Worm (Caenorhabditis elegans): ENCODE measurements around the gene F26C11.3.

Gene F26C11.3

ce11 chrII:9937611-9938010 is 22.7 kb upstream of the F26C11.3 start (continued):
- TF ChIP-seq isw-1 (GFP tag; IDR thresholded peaks at IDR 0.05) (0 out of 2 replicates have a peak, but pooled peaks have one; percentile 3), elt-3 (tag; optimal IDR thresholded peaks at IDR 0.05) (peak in 3 of 6 experiments; percentile 70 to 98 (median 75)), ets-5 (GFP tag; IDR thresholded peaks at IDR 0.05) (no peak), mab-9 (GFP tag; IDR thresholded peaks at IDR 0.05) (no peak), tbx-2 (tag; optimal IDR thresholded peaks at IDR 0.05) (peak; percentile 80), lin-15B (tag; optimal IDR thresholded peaks at IDR 0.05) (peak; percentile 11), lin-39 (tag; optimal IDR thresholded peaks at IDR 0.05) (peak; percentile 42), vab-15 (tag; optimal IDR thresholded peaks at IDR 0.05) (no peak), hpl-2 (GFP tag; optimal IDR thresholded peaks at IDR 0.05) (no peak), efl-3 (GFP tag; optimal IDR thresholded peaks at IDR 0.05) (no peak), zag-1 (tag; optimal IDR thresholded peaks at IDR 0.05) (no peak), jun-1 (tag; optimal IDR thresholded peaks at IDR 0.05) (no peak), nhr-11 (tag; optimal IDR thresholded peaks at IDR 0.05) (peak; percentile 88), nhr-76 (tag; optimal IDR thresholded peaks at IDR 0.05) (peak; percentile 22), fos-1 (tag; optimal IDR thresholded peaks at IDR 0.05) (peak; percentile 65), unc-30 (tag; optimal IDR thresholded peaks at IDR 0.05) (no peak), lin-35 (GFP tag; optimal IDR thresholded peaks at IDR 0.05) (peak; percentile 75 to 87), egl-27 (tag; optimal IDR thresholded peaks at IDR 0.05) (peak; percentile 11 to 75), mef-2 (tag; optimal IDR thresholded peaks at IDR 0.05) (no peak), dsc-1 (tag; optimal IDR thresholded peaks at IDR 0.05) (peak; percentile 43), ceh-82 (tag; optimal IDR thresholded peaks at IDR 0.05) (peak; percentile 14 to 59 (median 26)), sox-4 (tag; optimal IDR thresholded peaks at IDR 0.05) (no peak), fkh-4 (tag; optimal IDR thresholded peaks at IDR 0.05; ENCODE audit: borderline replicate concordance) (no peak), blmp-1 (tag; optimal IDR thresholded peaks at IDR 0.05) (peak; percentile 97), dpl-1 (GFP tag; optimal IDR thresholded peaks at IDR 0.05) (peak; percentile 56 to 71 (median 66)), grh-1 (GFP tag; IDR thresholded peaks at IDR 0.05) (0 out of 2 replicates have a peak, but pooled peaks have one; percentile 8), alr-1 (tag; optimal IDR thresholded peaks at IDR 0.05; ENCODE audit: borderline replicate concordance) (no peak), unc-130 (tag; optimal IDR thresholded peaks at IDR 0.05) (peak; percentile 60), C04F5.9 (tag; optimal IDR thresholded peaks at IDR 0.05) (peak; percentile 20), C16A3.4 (tag; optimal IDR thresholded peaks at IDR 0.05) (peak; percentile 86), ceh-90 (tag; optimal IDR thresholded peaks at IDR 0.05) (no peak), skn-1 (tag; optimal IDR thresholded peaks at IDR 0.05) (peak; percentile 51), nhr-237 (tag; optimal IDR thresholded peaks at IDR 0.05) (peak; percentile 19), pqm-1 (tag; optimal IDR thresholded peaks at IDR 0.05) (no peak), xbp-1 (tag; optimal IDR thresholded peaks at IDR 0.05) (peak; percentile 50)

ce11 chrII:9936859-9937258 is 22.0 kb upstream of the F26C11.3 start, which contains the start of gene C05C10.3:
Gene C05C10.3 (minus strand): TSS chrII:9936893.
- TF ChIP-seq snpc-4 (tag; optimal IDR thresholded peaks at IDR 0.05) (no peak), efl-1 (optimal IDR thresholded peaks at IDR 0.05) (no peak), efl-1 (GFP tag; optimal IDR thresholded peaks at IDR 0.05 in 1 of 2) (peak in 1 of 2 experiments; percentile 16)

ce11 chrII:9935664-9936063 is 20.8 kb upstream of the F26C11.3 start:
- TF ChIP-seq nhr-85 (tag) = peak; percentile 62
- no peak for TF ChIP-seq grh-1 (GFP tag; IDR thresholded peaks at IDR 0.05)
- TF ChIP-seq fkh-4 (tag; optimal IDR thresholded peaks at IDR 0.05; ENCODE audit: borderline replicate concordance) = no peak

ce11 chrII:9935044-9935599 is 20.2 kb upstream of the F26C11.3 start:
- TF ChIP-seq skn-1 (tag; optimal IDR thresholded peaks at IDR 0.05) (no peak), lsy-2 (tag; optimal IDR thresholded peaks at IDR 0.05) (peak in 1 of 2 experiments; percentile 14), nhr-85 (tag) (peak; percentile 37), egl-27 (tag; optimal IDR thresholded peaks at IDR 0.05) (no peak), unc-98 (GFP tag; IDR thresholded peaks at IDR 0.05) (no peak), fkh-4 (tag; optimal IDR thresholded peaks at IDR 0.05; ENCODE audit: borderline replicate concordance) (no peak), fkh-10 (GFP tag; optimal IDR thresholded peaks at IDR 0.05) (no peak), C04F5.9 (tag; optimal IDR thresholded peaks at IDR 0.05) (no peak), alr-1 (tag; optimal IDR thresholded peaks at IDR 0.05; ENCODE audit: borderline replicate concordance) (no peak), sptf-1 (tag; optimal IDR thresholded peaks at IDR 0.05) (no peak), ztf-4 (tag; optimal IDR thresholded peaks at IDR 0.05) (no peak), mef-2 (tag; optimal IDR thresholded peaks at IDR 0.05) (no peak), lin-15B (tag; optimal IDR thresholded peaks at IDR 0.05) (no peak), nhr-84 (tag; optimal IDR thresholded peaks at IDR 0.05) (no peak), lin-13 (GFP tag; optimal IDR thresholded peaks at IDR 0.05) (no peak), swsn-7 (tag; optimal IDR thresholded peaks at IDR 0.05) (no peak), Y116A8C.19 (tag; optimal IDR thresholded peaks at IDR 0.05; ENCODE audit: borderline replicate concordance) (no peak), ceh-82 (tag; optimal IDR thresholded peaks at IDR 0.05) (no peak), fos-1 (tag; optimal IDR thresholded peaks at IDR 0.05) (no peak)
